Worm (Caenorhabditis elegans): Measurements from ENCODE around the gene ubc-26.

Gene ubc-26

ce11 chrII:2867701-2868100 lies 32.4 kb downstream of the ubc-26 start, which contains the start of gene Y110A2AL.2:
Y110A2AL.2 (plus strand) TSS chrII:2868001.
- no peak for TF ChIP-seq unc-62 (GFP tag; optimal IDR thresholded peaks at IDR 0.05)

ce11 chrII:2866541-2867124 lies 33.5 kb downstream of the ubc-26 start, which contains the start of the genes Y110A2AL.9 and Y110A2AL.3:
Y110A2AL.9 (minus strand) TSS chrII:2866641.
Y110A2AL.3 (plus strand) TSS chrII:2867074.
- no peak for TF ChIP-seq unc-62 (GFP tag; optimal IDR thresholded peaks at IDR 0.05)

DNA sequence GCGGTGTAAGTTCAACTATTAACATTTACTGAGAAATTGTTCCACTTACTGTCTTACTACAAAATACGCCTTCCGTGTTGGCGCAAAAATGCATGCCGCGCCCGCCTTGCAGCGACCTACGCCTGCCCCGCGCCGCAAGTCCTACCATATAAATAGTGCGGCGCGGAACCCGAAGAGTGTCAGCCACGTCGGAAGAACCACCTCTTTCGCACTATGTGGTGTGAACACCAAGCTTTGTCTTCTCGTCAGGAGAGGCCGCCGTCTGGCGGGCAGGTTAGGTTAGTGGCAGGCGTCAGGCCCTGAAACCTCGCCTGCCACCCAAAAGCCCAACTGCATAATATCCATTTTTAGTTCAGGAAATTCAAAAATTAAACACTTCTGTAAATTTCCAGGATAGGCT lies 34.8 kb downstream of the ubc-26 start:
- no peak for TF ChIP-seq unc-62 (GFP tag; optimal IDR thresholded peaks at IDR 0.05)

DNA sequence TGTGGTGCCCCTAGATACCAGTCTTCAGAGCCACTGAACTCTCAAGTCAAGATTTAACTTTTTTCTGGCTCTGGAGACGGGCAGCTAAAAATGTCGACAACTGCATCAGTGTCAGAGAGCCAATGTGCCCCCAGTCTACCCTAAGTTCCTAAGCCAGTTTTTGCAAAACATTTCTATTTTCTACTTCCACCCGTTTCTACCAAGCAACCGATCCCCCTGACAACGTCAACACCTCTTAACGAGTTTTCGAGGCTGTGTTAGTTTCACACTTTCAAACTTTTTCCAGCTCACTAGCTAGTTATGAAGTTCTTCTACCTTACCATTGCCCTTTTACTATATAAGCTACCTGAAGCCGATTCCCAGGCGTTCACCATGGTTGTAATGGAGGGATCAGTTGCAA lies 35.9 kb downstream of the ubc-26 start, which contains the start of gene Y110A2AL.5:
Y110A2AL.5 (plus strand) TSS at position 301 of the 400 bp plus-strand sequence.
- no peak for TF ChIP-seq unc-62 (GFP tag; optimal IDR thresholded peaks at IDR 0.05)

ce11 chrII:2862557-2863035 lies 37.6 kb downstream of the ubc-26 start:
- no peak for TF ChIP-seq unc-62 (GFP tag; optimal IDR thresholded peaks at IDR 0.05)

- TF ChIP-seq unc-62 (GFP tag; optimal IDR thresholded peaks at IDR 0.05), result no peak
These were observed 38.6 kb downstream of the ubc-26 start for ce11 chrII:2861385-2862099.

- no peak for TF ChIP-seq unc-62 (GFP tag; optimal IDR thresholded peaks at IDR 0.05)
These were observed 40.0 kb downstream of the ubc-26 start for ce11 chrII:2859873-2860821.

- no peak for TF ChIP-seq unc-62 (GFP tag; optimal IDR thresholded peaks at IDR 0.05)
These were observed 40.8 kb downstream of the ubc-26 start for ce11 chrII:2859315-2859714.

- TF ChIP-seq unc-62 (GFP tag; optimal IDR thresholded peaks at IDR 0.05), result no peak
These were observed 41.3 kb downstream of the ubc-26 start for ce11 chrII:2858851-2859250.

DNA sequence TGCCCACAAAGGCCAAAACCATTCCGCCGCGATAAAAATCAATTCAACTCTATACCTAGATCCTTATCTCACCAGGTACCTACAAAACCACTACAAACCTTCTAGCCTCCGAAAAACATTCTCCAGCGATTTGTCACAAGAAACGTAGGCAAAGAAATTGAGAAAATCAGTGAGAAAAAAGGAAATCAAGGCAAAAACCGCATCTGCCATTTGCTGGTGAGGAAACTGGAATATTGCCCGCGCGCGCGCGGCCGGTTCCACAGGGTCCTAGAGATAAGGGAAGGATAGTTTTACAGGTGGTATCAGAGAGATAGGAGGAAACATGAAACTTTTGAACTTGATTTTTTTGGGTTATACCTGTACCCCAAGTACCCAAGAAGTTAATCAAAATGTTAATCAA lies 42.6 kb downstream of the ubc-26 start:
- no peak for TF ChIP-seq unc-62 (GFP tag; optimal IDR thresholded peaks at IDR 0.05)

DNA sequence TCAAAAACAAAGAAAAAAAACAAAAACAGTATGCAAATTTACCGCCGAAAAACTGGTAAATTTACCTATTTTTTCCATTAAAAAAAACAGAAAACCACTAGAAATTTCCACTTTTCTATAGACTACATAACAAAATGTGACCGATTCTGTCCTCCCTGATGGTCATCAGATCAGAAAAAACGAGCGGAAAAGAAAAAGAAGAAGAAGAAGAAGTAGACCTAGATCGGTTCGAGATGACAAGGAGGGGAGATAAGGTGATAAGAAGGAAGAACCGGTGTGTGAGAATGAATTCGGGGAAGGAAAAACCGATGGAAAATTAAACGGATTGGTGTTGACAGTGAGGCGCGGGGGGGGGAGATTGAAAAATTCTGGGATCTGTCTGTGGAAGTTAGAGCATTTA lies 44.0 kb downstream of the ubc-26 start:
- no peak for TF ChIP-seq unc-62 (GFP tag; optimal IDR thresholded peaks at IDR 0.05)

DNA sequence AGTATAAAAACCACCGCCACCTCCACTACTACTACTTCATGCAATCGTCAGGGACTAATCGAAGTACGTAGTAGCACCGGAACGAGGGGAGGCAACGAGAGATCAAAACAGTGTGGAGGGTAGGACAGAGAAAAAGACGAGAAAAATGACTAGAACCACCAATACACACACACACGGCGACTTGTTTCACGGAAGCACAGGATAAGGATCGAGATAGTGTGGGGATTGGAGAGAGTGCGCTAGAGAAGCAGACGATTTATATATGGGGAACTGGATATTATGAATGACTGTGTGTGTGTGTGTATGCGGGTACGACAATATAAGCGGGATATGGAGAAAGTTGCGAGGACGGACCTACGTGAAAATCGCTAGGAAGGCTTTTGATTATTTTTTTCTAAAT lies 45.4 kb downstream of the ubc-26 start:
- TF ChIP-seq unc-62 (GFP tag; optimal IDR thresholded peaks at IDR 0.05), result no peak

DNA sequence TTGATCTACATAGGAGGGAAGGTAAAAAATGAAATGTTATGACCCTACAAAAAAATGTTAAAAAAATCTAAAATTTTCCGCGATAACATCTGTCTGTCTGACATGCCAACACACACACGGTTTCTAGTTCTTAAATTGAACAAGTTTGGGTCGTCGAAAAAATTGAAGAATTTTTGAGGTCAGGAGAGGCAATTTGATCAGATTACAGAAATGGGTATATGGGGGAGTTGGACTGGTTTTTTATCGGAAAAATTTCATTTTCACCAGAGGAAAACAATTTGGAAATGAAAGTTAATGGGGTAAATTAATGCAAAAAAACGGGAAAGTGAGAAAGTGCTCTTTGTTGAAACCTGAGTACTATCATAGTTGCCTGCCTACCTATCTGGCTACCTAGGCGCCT lies 46.4 kb downstream of the ubc-26 start:
- no peak for TF ChIP-seq unc-62 (GFP tag; optimal IDR thresholded peaks at IDR 0.05)

DNA sequence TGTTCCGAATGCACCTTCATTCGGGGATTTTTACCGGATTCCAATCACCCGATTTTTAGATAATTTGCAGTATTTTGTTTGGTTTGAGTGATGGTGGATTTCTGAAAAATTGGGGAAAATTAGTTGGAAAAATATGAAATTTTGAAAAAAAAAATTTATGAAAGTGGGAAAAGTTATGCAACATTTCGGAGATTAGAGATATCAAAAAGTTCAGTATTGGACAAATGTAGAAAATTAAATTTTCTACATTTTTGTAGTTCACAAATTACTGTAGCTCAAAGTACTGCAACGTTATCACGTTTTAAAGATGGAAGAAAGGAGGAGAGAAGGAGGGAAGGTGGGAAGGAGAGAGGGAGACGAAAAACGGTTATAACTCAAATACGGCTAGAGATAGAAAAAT lies 47.7 kb downstream of the ubc-26 start, which contains the start of gene ptc-3:
ptc-3 (minus strand) TSS at position 101 of the 400 bp plus-strand sequence.
- no peak for TF ChIP-seq unc-62 (GFP tag; optimal IDR thresholded peaks at IDR 0.05)

ce11 chrII:2846552-2846951 lies 53.6 kb downstream of the ubc-26 start:
- no peak for TF ChIP-seq unc-62 (GFP tag; optimal IDR thresholded peaks at IDR 0.05)

ce11 chrII:2845674-2846073 lies 54.5 kb downstream of the ubc-26 start:
- TF ChIP-seq unc-62 (GFP tag; optimal IDR thresholded peaks at IDR 0.05), result no peak

All from whole organism, dauer.